Worm (Caenorhabditis elegans) whole organism, midembryonic: Measurements from ENCODE around the gene C28H8.7.

Experiments used
- flt-1 ChIP-seq: fragments of 200-800 bp; sonication (Bioruptor generic); IDR thresholded peaks from 2 replicates; pipeline ENCODE4 v1.3.6; 2022; ENCODE audit warnings: missing genetic modification characterization, missing compliant biosample characterization
- tab-1 ChIP-seq: fragments of 200-800 bp; sonication (Bioruptor generic); IDR thresholded peaks from 2 replicates; pipeline ENCODE4 v1.3.6; 2022; ENCODE audit warnings: missing genetic modification characterization, missing compliant biosample characterization

ce11 chrIII:5883517-5883916 is 3.3 kb downstream of the C28H8.7 start:
- TF ChIP-seq flt-1 (no peak), tab-1 (GFP tag; lab: Robert Waterston, UW) (no peak)
